Worm (Caenorhabditis elegans) whole organism, late embryonic: ENCODE measurements around the gene B0035.21.

Experiments
- ceh-45 ChIP-seq: fragments of 200-800 bp; sonication (Bioruptor generic); IDR thresholded peaks from 2 replicates; pipeline ENCODE4 v1.3.6; 2022; ENCODE audit warnings: missing genetic modification reagents, missing genetic modification characterization, missing compliant biosample characterization
- hlh-13 ChIP-seq: fragments of 200-800 bp; sonication (Bioruptor generic); optimal IDR thresholded peaks from 2 replicates; lab custom pipeline; 2018; ENCODE audit warnings: mild to moderate bottlenecking, missing genetic modification characterization, missing compliant biosample characterization
- hlh-6 ChIP-seq: sonication (generic microtip); optimal IDR thresholded peaks from 2 replicates; lab custom pipeline; 2016; ENCODE audit warnings: missing genotype, missing genetic modification characterization, missing compliant biosample characterization
- pha-4 ChIP-seq: fragments of 150-350 bp; optimal IDR thresholded peaks from 2 replicates; lab custom pipeline; 2018; ENCODE audit warnings: missing biosample characterization, missing genetic modification reagents, missing genetic modification characterization
- unc-55 ChIP-seq: sonication (generic microtip); optimal IDR thresholded peaks from 2 replicates; lab custom pipeline; 2017; ENCODE audit warnings: missing biosample characterization, missing genetic modification reagents, missing genetic modification characterization

DNA sequence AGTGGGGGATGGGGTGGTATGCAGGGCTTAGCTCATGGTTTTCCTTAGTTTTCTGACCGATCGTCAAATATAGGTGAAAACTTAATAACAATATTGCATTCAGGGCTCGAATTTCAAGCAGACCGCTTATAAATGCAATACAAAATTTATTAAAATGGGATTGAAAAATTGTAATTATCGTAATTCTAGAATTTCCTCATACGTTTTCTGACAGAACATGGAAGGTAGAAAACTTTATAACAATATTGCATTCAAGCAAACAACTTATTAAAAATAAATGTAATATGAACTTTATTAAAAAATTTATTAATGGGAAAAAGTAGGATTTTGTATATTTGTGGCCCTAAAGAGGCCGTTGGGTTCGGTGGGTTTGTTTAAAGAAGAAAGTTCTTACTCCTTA lies 3.4 kb upstream of the B0035.21 start:
- no peak for TF ChIP-seq ceh-45 (GFP tag; lab: Robert Waterston, UW)
- no peak for TF ChIP-seq pha-4 (tag; lab: Kevin White, UChicago)
- no peak for TF ChIP-seq hlh-13
- TF ChIP-seq hlh-6 (tag; lab: Kevin White, UChicago) = no peak
- no peak for TF ChIP-seq unc-55 (GFP tag; lab: Kevin White, UChicago)
